Fruit fly (Drosophila melanogaster): Measurements from ENCODE around the gene Pgant8.

DNA sequence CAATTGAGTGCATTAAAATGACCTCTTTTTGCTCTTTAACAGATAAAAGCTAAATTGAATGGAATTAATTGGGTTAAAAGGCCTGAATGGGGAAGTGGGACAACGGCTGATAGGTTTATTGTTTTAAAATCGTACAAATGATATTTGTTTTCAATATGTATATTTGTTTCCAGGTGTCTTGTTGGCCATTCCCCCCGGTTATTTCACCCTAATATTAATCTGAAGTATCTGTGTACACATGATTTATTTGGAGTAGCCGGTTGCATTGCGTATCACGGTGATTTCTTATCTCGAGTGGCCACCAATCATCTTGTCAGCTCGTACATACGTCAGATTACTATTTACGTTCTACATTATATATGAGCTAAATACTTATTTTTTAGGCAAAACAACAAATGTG is 47.3 kb upstream of the Pgant8 start:
- TF ChIP-seq CG14655 (GFP tag; optimal IDR thresholded peaks at IDR 0.05) (no peak), CG34367 (tag; optimal IDR thresholded peaks at IDR 0.05) (no peak), fd96Ca (GFP tag; IDR thresholded peaks at IDR 0.05) (no peak), CG8301 (tag; optimal IDR thresholded peaks at IDR 0.05) (no peak), CG13204 (GFP tag; optimal IDR thresholded peaks at IDR 0.05) (no peak), CG10348 (GFP tag; IDR thresholded peaks at IDR 0.05) (no peak), CG8159 (tag; optimal IDR thresholded peaks at IDR 0.05) (no peak), Ets98B (GFP tag; IDR thresholded peaks at IDR 0.05) (no peak), EcR (GFP tag; optimal IDR thresholded peaks at IDR 0.05) (peak; percentile 1), CG9948 (tag; optimal IDR thresholded peaks at IDR 0.05) (no peak), CG32121 (GFP tag; IDR thresholded peaks at IDR 0.05) (no peak), CG17806 (tag; optimal IDR thresholded peaks at IDR 0.05) (no peak), rn (GFP tag; IDR thresholded peaks at IDR 0.05) (no peak), CG12605 (GFP tag; IDR thresholded peaks at IDR 0.05) (no peak)
